Worm (Caenorhabditis elegans) whole organism, late embryonic: ENCODE data around the gene inx-11.

Experiments
- ceh-30 ChIP-seq: fragments of 150-350 bp; optimal IDR thresholded peaks from 2 replicates; lab custom pipeline; 2014; ENCODE audit warnings: missing biosample characterization, missing genetic modification characterization
- ceh-9 ChIP-seq: sonication (generic microtip); optimal IDR thresholded peaks from 2 replicates; lab custom pipeline; 2016; ENCODE audit warnings: mild to moderate bottlenecking, missing genetic modification characterization, inconsistent platforms, missing compliant biosample characterization
- fkh-10 ChIP-seq: fragments of 150-350 bp; optimal IDR thresholded peaks from 2 replicates; lab custom pipeline; 2014; ENCODE audit warnings: missing biosample characterization, missing genetic modification reagents, missing genetic modification characterization
- odd-2 ChIP-seq: sonication (generic microtip); optimal IDR thresholded peaks from 2 replicates; lab custom pipeline; 2017; ENCODE audit warnings: antibody characterized with exemption, mild to moderate bottlenecking, missing genetic modification characterization, missing compliant biosample characterization
- pha-2 ChIP-seq: sonication (generic microtip); optimal IDR thresholded peaks from 2 replicates; lab custom pipeline; 2017; ENCODE audit warnings: mild to moderate bottlenecking, missing genetic modification characterization, missing compliant biosample characterization
- pha-4 ChIP-seq: fragments of 150-350 bp; optimal IDR thresholded peaks from 2 replicates; lab custom pipeline; 2018; ENCODE audit warnings: missing biosample characterization, missing genetic modification reagents, missing genetic modification characterization
- pqm-1 ChIP-seq: sonication (generic microtip); optimal IDR thresholded peaks from 2 replicates; lab custom pipeline; 2016; ENCODE audit warnings: missing genetic modification characterization, missing compliant biosample characterization
- unc-42 ChIP-seq: sonication (generic microtip); optimal IDR thresholded peaks from 2 replicates; lab custom pipeline; 2016; ENCODE audit warnings: missing genotype, missing genetic modification characterization, missing compliant biosample characterization
- unc-86 ChIP-seq: sonication (generic microtip); optimal IDR thresholded peaks from 2 replicates; lab custom pipeline; 2016; ENCODE audit warnings: missing genetic modification characterization, missing compliant biosample characterization

DNA sequence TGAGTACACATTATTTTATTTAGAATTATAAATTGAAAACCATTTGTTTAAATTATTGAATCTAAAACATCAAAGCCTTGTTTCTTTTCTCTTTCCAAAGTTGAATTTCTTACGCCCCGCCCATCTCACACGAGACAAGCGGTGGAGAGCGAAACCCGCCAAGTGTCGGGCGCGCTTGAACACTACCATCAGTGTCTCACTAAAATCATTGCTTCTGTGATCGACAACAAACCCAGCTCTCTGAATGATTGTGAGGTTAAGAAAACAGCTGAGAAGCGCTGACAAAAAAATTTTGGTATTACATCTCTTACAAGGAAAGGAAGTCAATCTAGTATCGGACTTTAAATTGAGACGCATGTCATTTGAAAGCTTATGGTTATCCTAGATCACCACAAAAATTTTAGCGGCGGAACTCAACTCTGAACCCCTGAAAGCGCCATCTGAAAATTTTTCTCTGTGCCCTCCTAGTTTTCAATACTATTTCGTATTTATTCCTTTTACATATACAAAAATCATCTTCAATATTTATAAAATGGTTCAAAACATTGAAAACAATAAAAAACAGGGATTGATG lies 4.1 kb downstream of the inx-11 start:
- no peak for TF ChIP-seq odd-2 (tag; lab: Kevin White, UChicago)
- no peak for TF ChIP-seq unc-86
- TF ChIP-seq unc-42 (tag; lab: Kevin White, UChicago) = no peak
- no peak for TF ChIP-seq fkh-10
- TF ChIP-seq pha-4 (tag; lab: Kevin White, UChicago) = no peak
- no peak for TF ChIP-seq ceh-9
- no peak for TF ChIP-seq pha-2 (tag; lab: Kevin White, UChicago)
- TF ChIP-seq ceh-30 = no peak
- TF ChIP-seq pqm-1 (tag; lab: Kevin White, UChicago) = no peak
